Worm (Caenorhabditis elegans): Measurements from ENCODE around the gene Y39A1A.16.

- TF ChIP-seq ztf-23 (GFP tag; IDR thresholded peaks at IDR 0.05) = no peak
- no peak for TF ChIP-seq ref-1 (GFP tag; conservative IDR thresholded peaks at IDR 0.05)
- no peak for TF ChIP-seq ztf-29 (GFP tag; IDR thresholded peaks at IDR 0.05)
- TF ChIP-seq flt-1 (GFP tag; IDR thresholded peaks at IDR 0.05) = no peak
- no peak for TF ChIP-seq cog-1 (tag; optimal IDR thresholded peaks at IDR 0.05)
- no peak for TF ChIP-seq klf-2 (GFP tag; conservative IDR thresholded peaks at IDR 0.05)
- no peak for TF ChIP-seq med-1 (GFP tag; optimal IDR thresholded peaks at IDR 0.05; ENCODE audit: insufficient read depth)
- no peak for TF ChIP-seq tab-1 (GFP tag; IDR thresholded peaks at IDR 0.05)
- TF ChIP-seq T22C8.4 (GFP tag; IDR thresholded peaks at IDR 0.05) = no peak
Observed at ce11 chrIII:10646094-10646493, 33.0 kb upstream of the Y39A1A.16 start, which contains the start of gene orc-4.

Measured in whole organism, midembryonic.